In the genomic region with DNA sequence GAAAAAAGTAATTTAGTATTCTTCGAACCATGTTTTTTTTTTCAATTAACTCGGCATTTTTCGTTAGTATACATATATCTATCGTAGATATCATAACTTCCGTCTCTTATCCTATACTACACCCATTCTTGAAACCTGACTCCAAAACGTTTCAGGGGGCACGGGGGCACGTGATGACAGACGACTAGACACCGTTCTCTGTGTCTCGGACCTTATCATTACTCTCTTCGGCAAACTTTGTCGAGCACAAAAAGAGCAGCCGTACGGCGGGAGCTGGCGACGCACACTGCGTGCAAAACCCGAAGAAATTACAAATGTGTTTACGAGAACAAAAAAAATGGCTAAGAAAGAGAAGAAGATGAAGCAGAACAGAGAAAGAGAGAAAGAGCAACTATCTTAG, we compare ENCODE assay signal across 5 worm cellular contexts.
TF ChIP-seq lines count a peak whose summit lies in the region.

No protein-coding gene starts in this region.

TF ChIP-seq in whole organism, L1 larva, 84 proteins besides CTCF, POLR2A, EP300 and RAD21 (continued from another document and continues in another):
- TF ChIP-seq fkh-10 (GFP tag; optimal IDR thresholded peaks at IDR 0.05; lab: Kevin White, UChicago) (peak; percentile 90), fkh-8 (tag; optimal IDR thresholded peaks at IDR 0.05; lab: Kevin White, UChicago) (peak; percentile 90), C04F5.9 (tag; optimal IDR thresholded peaks at IDR 0.05; lab: Kevin White, UChicago) (no peak), mab-9 (GFP tag; IDR thresholded peaks at IDR 0.05; lab: Robert Waterston, UW) (no peak), pax-3 (tag; optimal IDR thresholded peaks at IDR 0.05; lab: Kevin White, UChicago) (peak; percentile 75), ceh-63 (GFP tag; optimal IDR thresholded peaks at IDR 0.05; lab: Kevin White, UChicago) (no peak), isw-1 (GFP tag; IDR thresholded peaks at IDR 0.05; lab: Robert Waterston, UW) (0 out of 2 replicates have a peak, but pooled peaks have one; percentile 18), lin-35 (GFP tag; optimal IDR thresholded peaks at IDR 0.05; lab: Kevin White, UChicago) (peak; percentile 36 to 62), aha-1 (tag; optimal IDR thresholded peaks at IDR 0.05; lab: Kevin White, UChicago) (no peak), snpc-4 (tag; optimal IDR thresholded peaks at IDR 0.05; lab: Kevin White, UChicago) (peak; percentile 36), fos-1 (tag; optimal IDR thresholded peaks at IDR 0.05; lab: Kevin White, UChicago) (peak; percentile 54), lin-13 (GFP tag; optimal IDR thresholded peaks at IDR 0.05; lab: Kevin White, UChicago) (peak; percentile 12), rnt-1 (tag; optimal IDR thresholded peaks at IDR 0.05; lab: Kevin White, UChicago) (peak; percentile 69), hlh-4 (tag; optimal IDR thresholded peaks at IDR 0.05; lab: Kevin White, UChicago) (no peak), nhr-237 (tag; optimal IDR thresholded peaks at IDR 0.05; lab: Kevin White, UChicago) (no peak), efl-3 (GFP tag; optimal IDR thresholded peaks at IDR 0.05; lab: Kevin White, UChicago) (no peak), dsc-1 (tag; optimal IDR thresholded peaks at IDR 0.05; lab: Kevin White, UChicago) (peak; percentile 14), snu-23 (GFP tag; optimal IDR thresholded peaks at IDR 0.05; lab: Kevin White, UChicago) (peak; percentile 70), Y116A8C.19 (tag; optimal IDR thresholded peaks at IDR 0.05; lab: Kevin White, UChicago; ENCODE audit: borderline replicate concordance) (no peak), pqm-1 (tag; optimal IDR thresholded peaks at IDR 0.05; lab: Kevin White, UChicago) (no peak), vab-15 (tag; optimal IDR thresholded peaks at IDR 0.05; lab: Kevin White, UChicago) (no peak), zip-4 (GFP tag; optimal IDR thresholded peaks at IDR 0.05; lab: Kevin White, UChicago) (no peak), nhr-12 (tag; optimal IDR thresholded peaks at IDR 0.05; lab: Kevin White, UChicago) (no peak), tlp-1 (tag; optimal IDR thresholded peaks at IDR 0.05; lab: Kevin White, UChicago) (no peak), nhr-90 (tag; optimal IDR thresholded peaks at IDR 0.05; lab: Kevin White, UChicago; ENCODE audit: poor library complexity) (peak; percentile 52)

TF ChIP-seq in whole organism, L2 larva, 48 proteins besides CTCF, POLR2A, EP300 and RAD21 (continued from another document):
- TF ChIP-seq unc-39 (tag; optimal IDR thresholded peaks at IDR 0.05; lab: Kevin White, UChicago), result no peak
- peak; percentile 69 for TF ChIP-seq nhr-21 (tag; optimal IDR thresholded peaks at IDR 0.05; lab: Kevin White, UChicago)
- TF ChIP-seq R02D3.7 (tag; optimal IDR thresholded peaks at IDR 0.05; lab: Kevin White, UChicago), result no peak
- TF ChIP-seq ZK546.5 (tag; optimal IDR thresholded peaks at IDR 0.05; lab: Kevin White, UChicago), result no peak
- TF ChIP-seq zag-1 (tag; optimal IDR thresholded peaks at IDR 0.05; lab: Kevin White, UChicago), result peak; percentile 53
- TF ChIP-seq F13H6.1 (tag; optimal IDR thresholded peaks at IDR 0.05; lab: Kevin White, UChicago), result peak; percentile 92
- TF ChIP-seq gmeb-1 (tag; optimal IDR thresholded peaks at IDR 0.05; lab: Kevin White, UChicago), result peak; percentile 20
- TF ChIP-seq unc-55 (GFP tag; optimal IDR thresholded peaks at IDR 0.05; lab: Kevin White, UChicago), result peak; percentile 32
- peak; percentile 14 for TF ChIP-seq egl-27 (tag; optimal IDR thresholded peaks at IDR 0.05; lab: Kevin White, UChicago)
- TF ChIP-seq elt-3 (tag; optimal IDR thresholded peaks at IDR 0.05; lab: Kevin White, UChicago), result no peak
- TF ChIP-seq nhr-6 (tag; optimal IDR thresholded peaks at IDR 0.05; lab: Kevin White, UChicago), result peak; percentile 3
- no peak for TF ChIP-seq snpc-4 (tag; optimal IDR thresholded peaks at IDR 0.05; lab: Kevin White, UChicago)
- no peak for TF ChIP-seq nhr-25 (tag; optimal IDR thresholded peaks at IDR 0.05; lab: Kevin White, UChicago)
- no peak for TF ChIP-seq ztf-1 (GFP tag; conservative IDR thresholded peaks at IDR 0.05; lab: Robert Waterston, UW)
- TF ChIP-seq ceh-82 (tag; optimal IDR thresholded peaks at IDR 0.05; lab: Kevin White, UChicago), result no peak
- no peak for TF ChIP-seq lin-39 (tag; optimal IDR thresholded peaks at IDR 0.05; lab: Kevin White, UChicago)
- peak; percentile 51 for TF ChIP-seq ztf-4 (tag; optimal IDR thresholded peaks at IDR 0.05; lab: Kevin White, UChicago)
- TF ChIP-seq nhr-11 (tag; optimal IDR thresholded peaks at IDR 0.05; lab: Kevin White, UChicago), result peak; percentile 7
- no peak for TF ChIP-seq skn-1 (tag; optimal IDR thresholded peaks at IDR 0.05; lab: Kevin White, UChicago)
- TF ChIP-seq sem-4 (tag; optimal IDR thresholded peaks at IDR 0.05; lab: Kevin White, UChicago), result peak; percentile 62
- TF ChIP-seq mab-5 (tag; optimal IDR thresholded peaks at IDR 0.05; lab: Kevin White, UChicago), result no peak
- no peak for TF ChIP-seq nhr-237 (tag; optimal IDR thresholded peaks at IDR 0.05; lab: Kevin White, UChicago)
- TF ChIP-seq blmp-1 (tag; optimal IDR thresholded peaks at IDR 0.05; lab: Kevin White, UChicago; ENCODE audit: insufficient read depth), result no peak
- peak; percentile 81 for TF ChIP-seq C34F6.9 (tag; optimal IDR thresholded peaks at IDR 0.05; lab: Kevin White, UChicago)
- TF ChIP-seq lin-11 (tag; optimal IDR thresholded peaks at IDR 0.05; lab: Kevin White, UChicago), result peak; percentile 75

TF ChIP-seq in whole organism, L3 larva, 47 proteins besides CTCF, POLR2A, EP300 and RAD21 (continued from another document and continues in another):
- TF ChIP-seq ceh-9 (tag; optimal IDR thresholded peaks at IDR 0.05; lab: Kevin White, UChicago), result no peak
- TF ChIP-seq zag-1 (tag; optimal IDR thresholded peaks at IDR 0.05; lab: Kevin White, UChicago), result no peak
- no peak for TF ChIP-seq ZK546.5 (tag; optimal IDR thresholded peaks at IDR 0.05; lab: Kevin White, UChicago)
- TF ChIP-seq egl-27 (tag; optimal IDR thresholded peaks at IDR 0.05; lab: Kevin White, UChicago), result no peak
- peak; percentile 93 for TF ChIP-seq elt-2 (tag; optimal IDR thresholded peaks at IDR 0.05; lab: Kevin White, UChicago)
- no peak for TF ChIP-seq unc-62 (GFP tag; optimal IDR thresholded peaks at IDR 0.05; lab: Kevin White, UChicago)
- no peak for TF ChIP-seq fkh-2 (tag; optimal IDR thresholded peaks at IDR 0.05; lab: Kevin White, UChicago)
- TF ChIP-seq egl-5 (tag; optimal IDR thresholded peaks at IDR 0.05; lab: Kevin White, UChicago), result peak; percentile 65
- TF ChIP-seq unc-39 (tag; optimal IDR thresholded peaks at IDR 0.05; lab: Kevin White, UChicago), result no peak
- TF ChIP-seq daf-12 (tag; optimal IDR thresholded peaks at IDR 0.05; lab: Kevin White, UChicago), result no peak
- no peak for TF ChIP-seq ztf-11 (tag; optimal IDR thresholded peaks at IDR 0.05; lab: Kevin White, UChicago)
- no peak for TF ChIP-seq nhr-28 (tag; optimal IDR thresholded peaks at IDR 0.05; lab: Kevin White, UChicago)
- peak; percentile 30 for TF ChIP-seq skn-1 (tag; optimal IDR thresholded peaks at IDR 0.05; lab: Kevin White, UChicago)
- no peak for TF ChIP-seq ceh-16 (tag; optimal IDR thresholded peaks at IDR 0.05; lab: Kevin White, UChicago)
- TF ChIP-seq nhr-67 (tag; optimal IDR thresholded peaks at IDR 0.05; lab: Kevin White, UChicago), result no peak
- TF ChIP-seq pqm-1 (tag; optimal IDR thresholded peaks at IDR 0.05; lab: Kevin White, UChicago), result peak; percentile 90
- peak; percentile 81 for TF ChIP-seq lin-39 (tag; optimal IDR thresholded peaks at IDR 0.05; lab: Kevin White, UChicago)
- TF ChIP-seq nhr-23 (tag; optimal IDR thresholded peaks at IDR 0.05; lab: Kevin White, UChicago), result no peak
- peak; percentile 18 for TF ChIP-seq lsy-12 (tag; optimal IDR thresholded peaks at IDR 0.05; lab: Kevin White, UChicago)
- peak; percentile 4 for TF ChIP-seq ceh-28 (tag; optimal IDR thresholded peaks at IDR 0.05; lab: Kevin White, UChicago)
- TF ChIP-seq nhr-11 (tag; optimal IDR thresholded peaks at IDR 0.05; lab: Kevin White, UChicago), result peak; percentile 90
- no peak for TF ChIP-seq nhr-43 (tag; optimal IDR thresholded peaks at IDR 0.05; lab: Kevin White, UChicago; ENCODE audit: poor library complexity, severe bottlenecking)
- TF ChIP-seq eor-1 (tag; optimal IDR thresholded peaks at IDR 0.05; lab: Kevin White, UChicago), result no peak
- no peak for TF ChIP-seq fos-1 (tag; optimal IDR thresholded peaks at IDR 0.05; lab: Kevin White, UChicago)
- TF ChIP-seq sea-2 (GFP tag; optimal IDR thresholded peaks at IDR 0.05; lab: Kevin White, UChicago), result no peak
- TF ChIP-seq aly-2 (tag; optimal IDR thresholded peaks at IDR 0.05; lab: Kevin White, UChicago), result no peak
- TF ChIP-seq mml-1 (tag; optimal IDR thresholded peaks at IDR 0.05; lab: Kevin White, UChicago), result no peak
- peak; percentile 84 for TF ChIP-seq pha-4 (tag; optimal IDR thresholded peaks at IDR 0.05; lab: Kevin White, UChicago)
- TF ChIP-seq snpc-4 (tag; optimal IDR thresholded peaks at IDR 0.05; lab: Kevin White, UChicago), result peak; percentile 56

TF ChIP-seq in whole organism, L4 larva, 104 proteins besides CTCF, POLR2A, EP300 and RAD21 (continued from another document and continues in another):
- TF ChIP-seq snpc-1.2 (GFP tag; IDR thresholded peaks at IDR 0.05; lab: Robert Waterston, UW) (no peak), mdl-1 (tag; optimal IDR thresholded peaks at IDR 0.05; lab: Kevin White, UChicago) (peak; percentile 64 to 93), fkh-10 (GFP tag; optimal IDR thresholded peaks at IDR 0.05; lab: Kevin White, UChicago) (peak; percentile 71), lin-15B (tag; optimal IDR thresholded peaks at IDR 0.05; lab: Kevin White, UChicago) (no peak), hlh-11 (tag; optimal IDR thresholded peaks at IDR 0.05; lab: Kevin White, UChicago) (peak; percentile 93), nhr-42 (GFP tag; IDR thresholded peaks at IDR 0.05; lab: Robert Waterston, UW) (peak; percentile 77; the same call in 1 of the 2 replicates), lsy-2 (tag; optimal IDR thresholded peaks at IDR 0.05; lab: Kevin White, UChicago) (peak in 1 of 2 experiments; percentile 84), attf-4 (tag; optimal IDR thresholded peaks at IDR 0.05; lab: Kevin White, UChicago) (no peak), nhr-77 (tag; optimal IDR thresholded peaks at IDR 0.05; lab: Kevin White, UChicago) (peak; percentile 97), unc-130 (GFP tag; optimal IDR thresholded peaks at IDR 0.05; lab: Kevin White, UChicago) (no peak), hmg-1.1 (GFP tag; IDR thresholded peaks at IDR 0.05; lab: Robert Waterston, UW) (peak; percentile 67; the same call in 1 of the 2 replicates), zag-1 (tag; optimal IDR thresholded peaks at IDR 0.05; lab: Kevin White, UChicago) (no peak), spr-3 (GFP tag; optimal IDR thresholded peaks at IDR 0.05; lab: Kevin White, UChicago) (no peak), skn-1 (tag; optimal IDR thresholded peaks at IDR 0.05; lab: Kevin White, UChicago) (no peak), Y5F2A.4 (GFP tag; optimal IDR thresholded peaks at IDR 0.05; lab: Kevin White, UChicago) (no peak), lir-3 (tag; optimal IDR thresholded peaks at IDR 0.05; lab: Kevin White, UChicago) (no peak), nhr-237 (tag; optimal IDR thresholded peaks at IDR 0.05; lab: Kevin White, UChicago) (no peak), daf-12 (tag; optimal IDR thresholded peaks at IDR 0.05; lab: Kevin White, UChicago) (no peak), nhr-41 (GFP tag; IDR thresholded peaks at IDR 0.05; lab: Robert Waterston, UW) (no peak), ZK546.5 (tag; optimal IDR thresholded peaks at IDR 0.05; lab: Kevin White, UChicago) (no peak), lin-1 (GFP tag; IDR thresholded peaks at IDR 0.05; lab: Robert Waterston, UW) (peak; percentile 77; the same call in 1 of the 2 replicates), tag-97 (GFP tag; IDR thresholded peaks at IDR 0.05; lab: Robert Waterston, UW) (no peak), nhr-28 (tag; optimal IDR thresholded peaks at IDR 0.05; lab: Kevin White, UChicago) (peak; percentile 92), ctbp-1 (GFP tag; IDR thresholded peaks at IDR 0.05; lab: Robert Waterston, UW) (peak; percentile 76), pqm-1 (tag; optimal IDR thresholded peaks at IDR 0.05; lab: Kevin White, UChicago) (no peak), ceh-28 (tag; optimal IDR thresholded peaks at IDR 0.05; lab: Kevin White, UChicago) (no peak), ZK337.2 (GFP tag; IDR thresholded peaks at IDR 0.05; lab: Robert Waterston, UW) (0 out of 2 replicates have a peak, but pooled peaks have one; percentile 32), nhr-10 (tag; optimal IDR thresholded peaks at IDR 0.05; lab: Kevin White, UChicago) (no peak), Y75B8A.6 (GFP tag; IDR thresholded peaks at IDR 0.05; lab: Robert Waterston, UW) (no peak), ztf-7 (tag; optimal IDR thresholded peaks at IDR 0.05; lab: Kevin White, UChicago) (peak; percentile 30)

TF ChIP-seq in whole organism, young adult, 124 proteins besides CTCF, POLR2A, EP300 and RAD21 (continued from another document and continues in another):
- no peak for TF ChIP-seq B0019.2 (GFP tag; conservative IDR thresholded peaks at IDR 0.05; lab: Robert Waterston, UW)
- peak; percentile 54; the same call in 1 of the 2 replicates for TF ChIP-seq dox-1 (GFP tag; IDR thresholded peaks at IDR 0.05; lab: Robert Waterston, UW)
- TF ChIP-seq K12H6.12 (tag; optimal IDR thresholded peaks at IDR 0.05; lab: Kevin White, UChicago), result peak; percentile 57
- TF ChIP-seq ztf-18 (tag; optimal IDR thresholded peaks at IDR 0.05; lab: Kevin White, UChicago), result peak; percentile 12
- TF ChIP-seq nhr-80 (tag; optimal IDR thresholded peaks at IDR 0.05; lab: Kevin White, UChicago), result peak; percentile 92
- TF ChIP-seq ztf-6 (GFP tag; IDR thresholded peaks at IDR 0.05; lab: Robert Waterston, UW), result no peak
- TF ChIP-seq C17E4.6 (GFP tag; IDR thresholded peaks at IDR 0.05; lab: Robert Waterston, UW), result no peak
- TF ChIP-seq ztf-26 (tag; optimal IDR thresholded peaks at IDR 0.05; lab: Kevin White, UChicago), result no peak
- no peak for TF ChIP-seq T07F8.4 (tag; optimal IDR thresholded peaks at IDR 0.05; lab: Kevin White, UChicago)
- TF ChIP-seq sdz-38 (tag; optimal IDR thresholded peaks at IDR 0.05; lab: Kevin White, UChicago), result no peak
- TF ChIP-seq tlf-1 (GFP tag; optimal IDR thresholded peaks at IDR 0.05; lab: Kevin White, UChicago), result no peak
- TF ChIP-seq bed-1 (GFP tag; IDR thresholded peaks at IDR 0.05; lab: Robert Waterston, UW), result no peak
- peak; percentile 28 for TF ChIP-seq somi-1 (GFP tag; optimal IDR thresholded peaks at IDR 0.05; lab: Kevin White, UChicago)
- TF ChIP-seq mcd-1 (GFP tag; IDR thresholded peaks at IDR 0.05; lab: Robert Waterston, UW), result peak; percentile 35; the same call in 1 of the 2 replicates
- TF ChIP-seq ama-1 (optimal IDR thresholded peaks at IDR 0.05; lab: Kevin White, UChicago), result no peak
- no peak for TF ChIP-seq ama-1 (GFP tag; optimal IDR thresholded peaks at IDR 0.05; lab: Kevin White, UChicago)
- no peak for TF ChIP-seq hsf-1 (GFP tag; IDR thresholded peaks at IDR 0.05; lab: Robert Waterston, UW)
- no peak for TF ChIP-seq ztf-25 (GFP tag; IDR thresholded peaks at IDR 0.05; lab: Robert Waterston, UW)
- peak; percentile 59; the same call in 1 of the 2 replicates for TF ChIP-seq zfh-2 (GFP tag; conservative IDR thresholded peaks at IDR 0.05; lab: Robert Waterston, UW)
- TF ChIP-seq B0336.3 (GFP tag; IDR thresholded peaks at IDR 0.05; lab: Robert Waterston, UW), result peak; percentile 20; the same call in 1 of the 2 replicates
- TF ChIP-seq hrde-1 (tag; optimal IDR thresholded peaks at IDR 0.05; lab: Kevin White, UChicago; ENCODE audit: borderline replicate concordance), result no peak
- no peak for TF ChIP-seq chd-7 (tag; optimal IDR thresholded peaks at IDR 0.05; lab: Kevin White, UChicago)
- peak in 1 of 2 experiments; percentile 62 for TF ChIP-seq let-607 (tag; optimal IDR thresholded peaks at IDR 0.05; lab: Kevin White, UChicago)
- TF ChIP-seq mes-4 (tag; optimal IDR thresholded peaks at IDR 0.05; lab: Kevin White, UChicago), result no peak
- TF ChIP-seq lin-40 (tag; optimal IDR thresholded peaks at IDR 0.05; lab: Kevin White, UChicago), result peak; percentile 58
- TF ChIP-seq snpc-4 (GFP tag; optimal IDR thresholded peaks at IDR 0.05; lab: Kevin White, UChicago), result peak; percentile 9
- peak; percentile 35 to 74 (median 46) for TF ChIP-seq snpc-4 (tag; optimal IDR thresholded peaks at IDR 0.05; lab: Kevin White, UChicago)
- no peak for TF ChIP-seq rec-8 (tag; optimal IDR thresholded peaks at IDR 0.05; lab: Kevin White, UChicago)
- TF ChIP-seq repo-1 (tag; optimal IDR thresholded peaks at IDR 0.05; lab: Kevin White, UChicago), result no peak
- TF ChIP-seq nfyb-1 (GFP tag; IDR thresholded peaks at IDR 0.05; lab: Robert Waterston, UW), result peak; percentile 24; the same call in 1 of the 2 replicates
- TF ChIP-seq madf-10 (tag; optimal IDR thresholded peaks at IDR 0.05; lab: Kevin White, UChicago), result peak; percentile 53
- TF ChIP-seq Y53G8AR.9 (GFP tag; conservative IDR thresholded peaks at IDR 0.05; lab: Robert Waterston, UW), result no peak
- peak; percentile 38 for TF ChIP-seq tbp1 (GFP tag; optimal IDR thresholded peaks at IDR 0.05; lab: Kevin White, UChicago)
- no peak for TF ChIP-seq T26A5.8 (tag; optimal IDR thresholded peaks at IDR 0.05; lab: Kevin White, UChicago)
